Worm (Caenorhabditis elegans) whole organism, L1 larva: Measurements from ENCODE around the gene srh-295.

Experiments used
- C04F5.9 ChIP-seq: sonication (generic microtip); optimal IDR thresholded peaks from 2 replicates; lab custom pipeline; 2016; ENCODE audit warnings: missing genetic modification characterization, missing compliant biosample characterization
- C34B4.2 ChIP-seq: sonication (generic microtip); optimal IDR thresholded peaks from 2 replicates; lab custom pipeline; 2017; ENCODE audit warnings: mild to moderate bottlenecking, missing genetic modification characterization, missing compliant biosample characterization
- F16B12.6 ChIP-seq: fragments of 150-350 bp; optimal IDR thresholded peaks from 2 replicates; lab custom pipeline; 2014; ENCODE audit warnings: missing biosample characterization, missing genetic modification characterization
- Y116A8C.19 ChIP-seq: sonication (generic microtip); optimal IDR thresholded peaks from 2 replicates; lab custom pipeline; 2016; ENCODE audit warnings: missing compliant biosample characterization, missing genetic modification characterization, borderline replicate concordance
- aha-1 ChIP-seq: fragments of 150-350 bp; optimal IDR thresholded peaks from 2 replicates; lab custom pipeline; 2014; ENCODE audit warnings: missing biosample characterization, missing genetic modification characterization
- aly-2 ChIP-seq: fragments of 150-350 bp; optimal IDR thresholded peaks from 2 replicates; lab custom pipeline; 2014; ENCODE audit warnings: missing biosample characterization, missing genetic modification characterization
- blmp-1 ChIP-seq: fragments of 150-350 bp; optimal IDR thresholded peaks from 2 replicates; lab custom pipeline; 2014; ENCODE audit warnings: missing biosample characterization, missing genetic modification characterization
- ceh-8 ChIP-seq: fragments of 200-800 bp; sonication (Bioruptor generic); optimal IDR thresholded peaks from 2 replicates; lab custom pipeline; 2018; ENCODE audit warnings: mild to moderate bottlenecking, missing genetic modification characterization, moderate library complexity, missing compliant biosample characterization
- ceh-88 ChIP-seq: fragments of 200-800 bp; sonication (Bioruptor generic); IDR thresholded peaks from 2 replicates; pipeline ENCODE4 v1.3.6; 2022; ENCODE audit warnings: missing genetic modification characterization, missing compliant biosample characterization
- ces-1 ChIP-seq: fragments of 150-350 bp; optimal IDR thresholded peaks from 2 replicates; lab custom pipeline; 2014; ENCODE audit warnings: missing biosample characterization, missing genetic modification reagents, missing genetic modification characterization
- efl-1 ChIP-seq, 4 experiments: fragments of 150-350 bp; optimal IDR thresholded peaks in 3 of 4; peaks in 1 of 4; 1 replicate in 1 of 4; 2 replicates in 3 of 4; lab custom pipeline; 2014; ENCODE audit warnings: missing biosample characterization in 2 of 4, missing genetic modification characterization in 2 of 4, missing genetic modification reagents in 2 of 4
- egl-13 ChIP-seq: sonication (generic microtip); optimal IDR thresholded peaks from 2 replicates; lab custom pipeline; 2016; ENCODE audit warnings: missing genotype, missing genetic modification reagents, missing genetic modification characterization, missing compliant biosample characterization
- elt-2 ChIP-seq: sonication (generic microtip); optimal IDR thresholded peaks from 2 replicates; lab custom pipeline; 2016; ENCODE audit warnings: missing genetic modification characterization, mild to moderate bottlenecking, inconsistent platforms, missing compliant biosample characterization, missing genetic modification reagents
- fkh-8 ChIP-seq: sonication (generic microtip); optimal IDR thresholded peaks from 2 replicates; lab custom pipeline; 2016; ENCODE audit warnings: mild to moderate bottlenecking, missing genetic modification characterization, missing compliant biosample characterization
- hlh-4 ChIP-seq: sonication (generic microtip); optimal IDR thresholded peaks from 2 replicates; lab custom pipeline; 2016; ENCODE audit warnings: mild to moderate bottlenecking, missing genetic modification characterization, missing compliant biosample characterization
- hpl-2 ChIP-seq: fragments of 150-350 bp; optimal IDR thresholded peaks from 2 replicates; lab custom pipeline; 2014; ENCODE audit warnings: missing biosample characterization, missing genetic modification reagents, missing genetic modification characterization
- irx-1 ChIP-seq: sonication (generic microtip); optimal IDR thresholded peaks from 2 replicates; lab custom pipeline; 2016; ENCODE audit warnings: missing genetic modification characterization, missing compliant biosample characterization
- isw-1 ChIP-seq: fragments of 200-800 bp; sonication (Bioruptor generic); IDR thresholded peaks from 2 replicates; pipeline ENCODE4 v1.3.6; 2022; ENCODE audit warnings: missing genetic modification characterization, missing compliant biosample characterization
- jun-1 ChIP-seq: fragments of 150-350 bp; optimal IDR thresholded peaks from 2 replicates; lab custom pipeline; 2014; ENCODE audit warnings: missing biosample characterization, missing genetic modification reagents, missing genetic modification characterization
- lin-35 ChIP-seq, 2 experiments: fragments of 150-350 bp; optimal IDR thresholded peaks; 2 replicates each; lab custom pipeline; 2014; ENCODE audit warnings: missing biosample characterization in 2 of 2, missing genetic modification characterization in 2 of 2, missing genetic modification reagents in 2 of 2
- lsy-2 ChIP-seq, 2 experiments: fragments of 150-350 bp; optimal IDR thresholded peaks; 2 replicates each; lab custom pipeline; 2014; ENCODE audit warnings: missing biosample characterization in 2 of 2, missing genetic modification characterization in 2 of 2
- nhr-20 ChIP-seq: sonication (generic microtip); optimal IDR thresholded peaks from 2 replicates; lab custom pipeline; 2016; ENCODE audit warnings: mild to moderate bottlenecking, missing genetic modification characterization, missing compliant biosample characterization
- nhr-47 ChIP-seq: sonication (generic microtip); optimal IDR thresholded peaks from 2 replicates; lab custom pipeline; 2016; ENCODE audit warnings: mild to moderate bottlenecking, missing genetic modification characterization, moderate library complexity, missing compliant biosample characterization
- nhr-71 ChIP-seq: sonication (generic microtip); optimal IDR thresholded peaks from 2 replicates; lab custom pipeline; 2016; ENCODE audit warnings: mild to moderate bottlenecking, missing genetic modification characterization, moderate library complexity, missing compliant biosample characterization
- nhr-77 ChIP-seq: fragments of 150-350 bp; optimal IDR thresholded peaks from 2 replicates; lab custom pipeline; 2014; ENCODE audit warnings: missing biosample characterization, missing genetic modification characterization
- pax-3 ChIP-seq: fragments of 200-800 bp; sonication (Bioruptor generic); optimal IDR thresholded peaks from 2 replicates; lab custom pipeline; 2018; ENCODE audit warnings: mild to moderate bottlenecking, missing genetic modification characterization, moderate library complexity, missing compliant biosample characterization
- pqm-1 ChIP-seq: sonication (generic microtip); optimal IDR thresholded peaks from 3 replicates; lab custom pipeline; 2017; ENCODE audit warnings: missing biosample characterization, missing genetic modification characterization
- skn-1 ChIP-seq: fragments of 150-350 bp; optimal IDR thresholded peaks from 2 replicates; lab custom pipeline; 2014; ENCODE audit warnings: missing biosample characterization, missing genetic modification characterization
- snpc-4 ChIP-seq: fragments of 150-350 bp; optimal IDR thresholded peaks from 2 replicates; lab custom pipeline; 2014; ENCODE audit warnings: missing biosample characterization, missing genetic modification characterization
- snu-23 ChIP-seq: sonication (generic microtip); optimal IDR thresholded peaks from 2 replicates; lab custom pipeline; 2016; ENCODE audit warnings: missing genetic modification characterization, missing compliant biosample characterization
- unc-30 ChIP-seq: sonication (generic microtip); optimal IDR thresholded peaks from 2 replicates; lab custom pipeline; 2017; ENCODE audit warnings: missing biosample characterization, missing genetic modification characterization
- unc-98 ChIP-seq: fragments of 200-800 bp; sonication (Bioruptor generic); IDR thresholded peaks from 2 replicates; pipeline ENCODE4 v1.3.6; 2022; ENCODE audit warnings: missing genetic modification characterization, missing compliant biosample characterization
- xbp-1 ChIP-seq: sonication (generic microtip); optimal IDR thresholded peaks from 2 replicates; lab custom pipeline; 2016; ENCODE audit warnings: missing genetic modification characterization, missing compliant biosample characterization
- zag-1 ChIP-seq: fragments of 150-350 bp; optimal IDR thresholded peaks from 2 replicates; lab custom pipeline; 2014; ENCODE audit warnings: missing biosample characterization, missing genetic modification characterization

The srh-295 gene

ce11 chrV:15309011-15309410 lies 21.4 kb upstream of the srh-295 start, which contains the start of gene srz-10:
Gene srz-10, minus strand, starts transcription at chrV:15309098.
- TF ChIP-seq hlh-4 (tag; lab: Kevin White, UChicago) (peak; percentile 98), C04F5.9 (no peak), ceh-88 (GFP tag; lab: Robert Waterston, UW) (no peak), nhr-47 (tag; lab: Kevin White, UChicago) (peak; percentile 42), fkh-8 (tag; lab: Kevin White, UChicago) (peak; percentile 64), nhr-71 (tag; lab: Kevin White, UChicago) (peak; percentile 47), zag-1 (no peak)

DNA sequence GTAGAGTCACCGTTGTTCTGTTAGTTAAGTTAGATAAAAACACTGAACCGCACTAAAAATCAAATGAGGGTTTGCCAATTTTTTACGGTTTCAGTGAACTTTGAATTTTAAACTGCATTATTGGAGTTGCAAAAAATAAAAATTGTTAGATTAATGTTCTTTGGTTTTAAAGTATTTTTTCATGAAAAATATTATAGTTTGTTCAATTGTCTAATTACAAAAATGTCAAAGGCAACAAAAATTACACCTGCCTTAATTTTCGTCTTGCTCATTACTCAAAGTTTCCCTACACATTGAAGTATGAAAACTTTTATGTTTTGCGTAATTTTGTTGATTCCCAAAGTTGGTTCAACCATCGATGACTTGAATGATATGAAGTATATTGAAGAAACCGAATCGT lies 19.6 kb upstream of the srh-295 start, which contains the start of gene irld-62:
Gene irld-62 (plus strand): TSS at position 301 of the 400 bp plus-strand sequence.
- TF ChIP-seq irx-1 (tag; lab: Kevin White, UChicago) (no peak), C34B4.2 (no peak), ceh-8 (GFP tag; lab: Kevin White, UChicago) (no peak), isw-1 (no peak), ces-1 (GFP tag; lab: Kevin White, UChicago) (no peak), F16B12.6 (tag; lab: Kevin White, UChicago) (no peak), lsy-2 (tag; optimal IDR thresholded peaks at IDR 0.05; lab: Kevin White, UChicago) (no peak), hpl-2 (GFP tag; lab: Kevin White, UChicago) (no peak), elt-2 (tag; lab: Kevin White, UChicago) (no peak), unc-98 (GFP tag; lab: Robert Waterston, UW) (no peak), skn-1 (tag; lab: Kevin White, UChicago) (no peak), jun-1 (tag; lab: Kevin White, UChicago) (no peak), blmp-1 (tag; lab: Kevin White, UChicago) (no peak), zag-1 (no peak), xbp-1 (tag; lab: Kevin White, UChicago) (no peak)

ce11 chrV:15313529-15313928 lies 16.9 kb upstream of the srh-295 start:
- TF ChIP-seq lin-35 (GFP tag; optimal IDR thresholded peaks at IDR 0.05; lab: Kevin White, UChicago) = no peak
- TF ChIP-seq snu-23 (GFP tag; lab: Kevin White, UChicago) = no peak
- TF ChIP-seq skn-1 (tag; lab: Kevin White, UChicago) = no peak
- no peak for TF ChIP-seq ceh-8 (GFP tag; lab: Kevin White, UChicago)
- TF ChIP-seq nhr-77 (tag; lab: Kevin White, UChicago) = no peak
- TF ChIP-seq isw-1 = no peak
- TF ChIP-seq unc-30 (tag; lab: Kevin White, UChicago) = no peak
- TF ChIP-seq, all 84 proteins: peak for 0

DNA sequence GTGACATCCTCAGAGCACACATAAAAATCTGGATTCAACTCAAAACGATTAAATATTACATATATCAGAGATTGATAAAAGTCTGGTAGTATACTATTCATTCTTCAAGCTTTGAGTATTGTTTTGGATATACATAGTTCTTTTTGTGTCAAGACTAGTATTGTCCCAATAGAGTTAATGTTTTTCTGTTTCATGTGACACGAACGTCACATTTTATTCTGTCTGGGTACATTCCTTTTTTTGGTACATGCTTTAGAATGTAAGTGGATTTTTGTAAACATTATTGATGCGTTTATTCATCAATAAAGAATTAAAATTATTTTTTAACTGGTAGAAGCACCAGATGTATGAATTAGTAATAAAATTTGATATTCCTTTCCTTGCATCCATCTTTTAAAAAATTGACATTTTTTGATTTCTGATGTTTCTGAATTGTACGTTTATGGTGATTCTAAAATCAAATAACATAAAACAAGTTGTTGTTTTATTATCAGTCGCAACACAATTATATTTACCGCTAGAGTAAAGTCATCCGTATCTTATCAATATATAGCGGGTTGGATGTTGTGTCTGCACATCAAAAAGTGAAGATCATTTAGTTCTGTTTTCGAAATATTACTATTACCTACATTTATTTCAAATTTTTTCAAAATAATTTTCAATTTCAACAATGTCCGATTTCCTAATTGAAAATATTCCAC lies 14.4 kb upstream of the srh-295 start, which contains the start of the genes srt-22 and nhr-246:
Gene srt-22 (minus strand): TSS at position 101 of the 701 bp plus-strand sequence.
Gene nhr-246 (plus strand): TSS at position 651 of the 701 bp plus-strand sequence.
- no peak for TF ChIP-seq snpc-4
- peak; percentile 11 for TF ChIP-seq elt-2 (tag; lab: Kevin White, UChicago)

ce11 chrV:15318638-15319037 lies 11.8 kb upstream of the srh-295 start, which contains the start of gene nhr-291:
Gene nhr-291, plus strand, starts transcription at chrV:15318961.
- TF ChIP-seq aha-1 (tag; lab: Kevin White, UChicago) (no peak), jun-1 (tag; lab: Kevin White, UChicago) (peak; percentile 65), Y116A8C.19 (tag; lab: Kevin White, UChicago) (no peak), egl-13 (tag; lab: Kevin White, UChicago) (no peak), nhr-20 (tag; lab: Kevin White, UChicago) (peak; percentile 38), unc-98 (GFP tag; lab: Robert Waterston, UW) (no peak), lin-35 (GFP tag; optimal IDR thresholded peaks at IDR 0.05; lab: Kevin White, UChicago) (peak in 1 of 2 experiments; percentile 45), pqm-1 (tag; lab: Kevin White, UChicago) (peak; percentile 55), fkh-8 (tag; lab: Kevin White, UChicago) (no peak), irx-1 (tag; lab: Kevin White, UChicago) (no peak), pax-3 (peak; percentile 77), elt-2 (tag; lab: Kevin White, UChicago) (peak; percentile 99), efl-1 (optimal IDR thresholded peaks at IDR 0.05; lab: Kevin White, UChicago) (no peak), efl-1 (GFP tag; optimal IDR thresholded peaks at IDR 0.05 in 1 of 2; lab: Kevin White, UChicago) (peak in 1 of 2 experiments; percentile 14), lsy-2 (tag; optimal IDR thresholded peaks at IDR 0.05; lab: Kevin White, UChicago) (no peak), aly-2 (tag; lab: Kevin White, UChicago) (no peak)
- TF ChIP-seq, all 84 proteins: peak for 7
